Fruit fly (Drosophila melanogaster): ENCODE results near the gene CG42704.

- TF ChIP-seq CG8478 (optimal IDR thresholded peaks at IDR 0.05) = no peak
- TF ChIP-seq CTCF (optimal IDR thresholded peaks at IDR 0.05) = no peak
Measured at dm6 chrX:7451909-7452308, 39.4 kb downstream of the CG42704 start, which contains the start of gene CG11368.
